Worm (Caenorhabditis elegans) whole organism, young adult: ENCODE measurements around the gene fbxb-72.

Experiments used
- B0035.1 ChIP-seq: sonication (generic microtip); optimal IDR thresholded peaks from 2 replicates; lab custom pipeline; 2016; ENCODE audit warnings: missing genetic modification characterization, mild to moderate bottlenecking, missing compliant biosample characterization, missing genotype, missing genetic modification reagents
- F10E7.11 ChIP-seq: sonication (generic microtip); optimal IDR thresholded peaks from 2 replicates; lab custom pipeline; 2017; ENCODE audit warnings: mild to moderate bottlenecking, missing genetic modification characterization, moderate library complexity, missing compliant biosample characterization
- F49E8.2 ChIP-seq: sonication (generic microtip); optimal IDR thresholded peaks from 3 replicates; lab custom pipeline; 2017; ENCODE audit warnings: missing genetic modification characterization, mild to moderate bottlenecking, missing compliant biosample characterization, antibody characterized with exemption, moderate library complexity; ENCODE audit not compliant: insufficient read depth
- F57A8.1 ChIP-seq: fragments of 200-800 bp; sonication (Bioruptor generic); optimal IDR thresholded peaks from 2 replicates; lab custom pipeline; 2018; ENCODE audit warnings: mild to moderate bottlenecking, missing genetic modification characterization, moderate library complexity, missing compliant biosample characterization
- F57C9.4 ChIP-seq: sonication (generic microtip); optimal IDR thresholded peaks from 2 replicates; lab custom pipeline; 2017; ENCODE audit warnings: mild to moderate bottlenecking, missing genetic modification characterization, missing compliant biosample characterization
- K12H6.12 ChIP-seq: fragments of 200-800 bp; sonication (Bioruptor generic); optimal IDR thresholded peaks from 2 replicates; lab custom pipeline; 2018; ENCODE audit warnings: mild to moderate bottlenecking, missing genetic modification characterization, missing compliant biosample characterization
- T07F8.4 ChIP-seq: sonication (generic microtip); optimal IDR thresholded peaks from 2 replicates; lab custom pipeline; 2016; ENCODE audit warnings: mild to moderate bottlenecking, missing genetic modification characterization, moderate library complexity, missing compliant biosample characterization
- T26A5.8 ChIP-seq: sonication (generic microtip); optimal IDR thresholded peaks from 2 replicates; lab custom pipeline; 2016; ENCODE audit warnings: missing genetic modification characterization, missing compliant biosample characterization
- Y53F4B.3 ChIP-seq: fragments of 200-800 bp; sonication (Bioruptor generic); IDR thresholded peaks from 2 replicates; pipeline ENCODE4 v1.3.6; 2022; ENCODE audit warnings: missing genetic modification reagents, missing genetic modification characterization, missing compliant biosample characterization
- Y95B8A.8 ChIP-seq: fragments of 200-800 bp; sonication (Bioruptor generic); IDR thresholded peaks from 2 replicates; pipeline ENCODE4 v1.3.6; 2022; ENCODE audit warnings: missing genetic modification reagents, missing genetic modification characterization, missing compliant biosample characterization
- ama-1 ChIP-seq, 3 experiments: fragments of 150-350 bp in 1 of 3; sonication (generic microtip) in 2 of 3; optimal IDR thresholded peaks; 2 replicates each; lab custom pipeline; 2014 to 2018; ENCODE audit warnings: missing biosample characterization in 2 of 3, missing genetic modification characterization in 2 of 3, missing genetic modification reagents in 2 of 3
- aptf-2 ChIP-seq: fragments of 200-800 bp; sonication (Bioruptor generic); conservative IDR thresholded peaks from 2 replicates; pipeline ENCODE4 v1.3.6; 2022; ENCODE audit warnings: missing genetic modification reagents, missing genetic modification characterization, missing compliant biosample characterization
- attf-6 ChIP-seq: fragments of 200-800 bp; sonication (Bioruptor generic); IDR thresholded peaks from 2 replicates; pipeline ENCODE4 v1.3.6; 2022; ENCODE audit warnings: missing genetic modification reagents, missing genetic modification characterization, missing compliant biosample characterization
- bed-2 ChIP-seq: fragments of 200-800 bp; sonication (Bioruptor generic); IDR thresholded peaks from 2 replicates; pipeline ENCODE4 v1.3.6; 2022; ENCODE audit warnings: missing genetic modification reagents, missing genetic modification characterization, missing compliant biosample characterization
- ceh-58 ChIP-seq: fragments of 200-800 bp; sonication (Bioruptor generic); IDR thresholded peaks from 2 replicates; pipeline ENCODE4 v1.3.6; 2022; ENCODE audit warnings: missing genetic modification characterization, missing compliant biosample characterization
- ceh-79 ChIP-seq: sonication (generic microtip); optimal IDR thresholded peaks from 2 replicates; lab custom pipeline; 2017; ENCODE audit warnings: mild to moderate bottlenecking, missing genetic modification characterization, missing compliant biosample characterization
- ceh-91 ChIP-seq: fragments of 200-800 bp; sonication (Bioruptor generic); IDR thresholded peaks from 2 replicates; pipeline ENCODE4 v1.3.6; 2022; ENCODE audit warnings: missing genetic modification reagents, missing genetic modification characterization, missing compliant biosample characterization
- dpff-1 ChIP-seq: sonication (generic microtip); optimal IDR thresholded peaks from 2 replicates; lab custom pipeline; 2017; ENCODE audit warnings: mild to moderate bottlenecking, missing genetic modification characterization, missing compliant biosample characterization
- efl-1 ChIP-seq: fragments of 150-350 bp; optimal IDR thresholded peaks from 2 replicates; lab custom pipeline; 2014; ENCODE audit warnings: missing biosample characterization, missing genetic modification reagents, missing genetic modification characterization
- egrh-3 ChIP-seq: fragments of 200-800 bp; sonication (Bioruptor generic); IDR thresholded peaks from 2 replicates; pipeline ENCODE4 v1.3.6; 2022; ENCODE audit warnings: missing genetic modification reagents, missing genetic modification characterization, missing compliant biosample characterization
- ekl-4 ChIP-seq: fragments of 200-800 bp; sonication (Bioruptor generic); IDR thresholded peaks from 2 replicates; pipeline ENCODE4 v1.3.6; 2022; ENCODE audit warnings: missing genetic modification reagents, missing genetic modification characterization, missing compliant biosample characterization
- ets-4 ChIP-seq: fragments of 200-800 bp; sonication (Bioruptor generic); optimal IDR thresholded peaks from 2 replicates; lab custom pipeline; 2018; ENCODE audit warnings: mild to moderate bottlenecking, missing genetic modification characterization, missing compliant biosample characterization
- fkh-3 ChIP-seq: sonication (generic microtip); optimal IDR thresholded peaks from 2 replicates; lab custom pipeline; 2016; ENCODE audit warnings: mild to moderate bottlenecking, missing genetic modification characterization, missing compliant biosample characterization
- hlh-12 ChIP-seq: sonication (generic microtip); optimal IDR thresholded peaks from 2 replicates; lab custom pipeline; 2016; ENCODE audit warnings: missing genetic modification characterization, missing compliant biosample characterization
- hmg-1.2 ChIP-seq: fragments of 200-800 bp; sonication (Bioruptor generic); IDR thresholded peaks from 2 replicates; pipeline ENCODE4 v1.3.6; 2022; ENCODE audit warnings: missing genetic modification reagents, missing genetic modification characterization, missing compliant biosample characterization
- hsf-1 ChIP-seq: fragments of 200-800 bp; sonication (Bioruptor generic); IDR thresholded peaks from 2 replicates; pipeline ENCODE4 v1.3.6; 2022; ENCODE audit warnings: missing genetic modification reagents, missing genetic modification characterization, missing compliant biosample characterization
- let-607 ChIP-seq, 2 experiments: fragments of 200-800 bp in 1 of 2; sonication (Bioruptor generic) in 1 of 2; sonication (generic microtip) in 1 of 2; optimal IDR thresholded peaks; 2 replicates each; lab custom pipeline; 2016 to 2018; ENCODE audit warnings: mild to moderate bottlenecking in 2 of 2, missing compliant biosample characterization in 2 of 2, missing genetic modification characterization in 2 of 2, moderate library complexity in 2 of 2, missing genotype in 1 of 2
- madf-3 ChIP-seq: fragments of 200-800 bp; sonication (Bioruptor generic); IDR thresholded peaks from 2 replicates; pipeline ENCODE4 v1.3.6; 2022; ENCODE audit warnings: missing genetic modification reagents, missing genetic modification characterization, missing compliant biosample characterization
- madf-6 ChIP-seq: fragments of 200-800 bp; sonication (Bioruptor generic); IDR thresholded peaks from 2 replicates; pipeline ENCODE4 v1.3.6; 2022; ENCODE audit warnings: missing genetic modification reagents, missing genetic modification characterization, missing compliant biosample characterization
- madf-8 ChIP-seq: fragments of 200-800 bp; sonication (Bioruptor generic); conservative IDR thresholded peaks from 2 replicates; pipeline ENCODE4 v1.3.6; 2022; ENCODE audit warnings: missing genetic modification reagents, missing genetic modification characterization, missing compliant biosample characterization
- mel-28 ChIP-seq: sonication (generic microtip); optimal IDR thresholded peaks from 2 replicates; lab custom pipeline; 2016; ENCODE audit warnings: borderline replicate concordance, mild to moderate bottlenecking, missing genetic modification characterization, missing compliant biosample characterization
- mes-4 ChIP-seq: sonication (generic microtip); optimal IDR thresholded peaks from 2 replicates; lab custom pipeline; 2016; ENCODE audit warnings: missing genotype, missing genetic modification characterization, missing compliant biosample characterization
- nfya-2 ChIP-seq: fragments of 200-800 bp; sonication (Bioruptor generic); IDR thresholded peaks from 2 replicates; pipeline ENCODE4 v1.3.6; 2022; ENCODE audit warnings: missing genetic modification reagents, missing genetic modification characterization, missing compliant biosample characterization
- pbrm-1 ChIP-seq: fragments of 200-800 bp; sonication (Bioruptor generic); IDR thresholded peaks from 2 replicates; pipeline ENCODE4 v1.3.6; 2022; ENCODE audit warnings: missing genetic modification reagents, missing genetic modification characterization, missing compliant biosample characterization
- sdz-38 ChIP-seq: sonication (generic microtip); optimal IDR thresholded peaks from 2 replicates; lab custom pipeline; 2016; ENCODE audit warnings: missing genotype, missing genetic modification characterization, missing compliant biosample characterization
- snpc-1.1 ChIP-seq: sonication (generic microtip); optimal IDR thresholded peaks from 2 replicates; lab custom pipeline; 2017; ENCODE audit warnings: missing genetic modification characterization, mild to moderate bottlenecking, missing compliant biosample characterization, antibody characterized with exemption, moderate library complexity, missing genotype, missing genetic modification reagents; ENCODE audit not compliant: insufficient read depth
- snpc-3.4 ChIP-seq: sonication (generic microtip); optimal IDR thresholded peaks from 2 replicates; lab custom pipeline; 2017; ENCODE audit warnings: missing genetic modification characterization, mild to moderate bottlenecking, missing compliant biosample characterization, antibody characterized with exemption, moderate library complexity, missing genotype, missing genetic modification reagents
- somi-1 ChIP-seq: fragments of 200-800 bp; sonication (Bioruptor generic); optimal IDR thresholded peaks from 2 replicates; lab custom pipeline; 2018; ENCODE audit warnings: mild to moderate bottlenecking, missing genetic modification characterization, missing compliant biosample characterization
- tbx-9 ChIP-seq: sonication (generic microtip); optimal IDR thresholded peaks from 2 replicates; lab custom pipeline; 2016; ENCODE audit warnings: borderline replicate concordance, missing genetic modification characterization, inconsistent platforms, missing compliant biosample characterization
- tlf-1 ChIP-seq: fragments of 200-800 bp; sonication (Bioruptor generic); optimal IDR thresholded peaks from 2 replicates; lab custom pipeline; 2018; ENCODE audit warnings: mild to moderate bottlenecking, missing genetic modification characterization, missing compliant biosample characterization
- ztf-18 ChIP-seq: sonication (generic microtip); optimal IDR thresholded peaks from 2 replicates; lab custom pipeline; 2016; ENCODE audit warnings: missing genotype, mild to moderate bottlenecking, missing genetic modification characterization, missing compliant biosample characterization
- ztf-26 ChIP-seq: sonication (generic microtip); optimal IDR thresholded peaks from 2 replicates; lab custom pipeline; 2017; ENCODE audit warnings: missing genetic modification characterization, missing compliant biosample characterization
- ztf-3 ChIP-seq: fragments of 200-800 bp; sonication (Bioruptor generic); optimal IDR thresholded peaks from 2 replicates; lab custom pipeline; 2018; ENCODE audit warnings: mild to moderate bottlenecking, missing genetic modification characterization, missing compliant biosample characterization
- ztf-6 ChIP-seq: fragments of 200-800 bp; sonication (Bioruptor generic); IDR thresholded peaks from 2 replicates; pipeline ENCODE4 v1.3.6; 2022; ENCODE audit warnings: missing genetic modification reagents, missing genetic modification characterization, missing compliant biosample characterization

fbxb-72 gene

DNA sequence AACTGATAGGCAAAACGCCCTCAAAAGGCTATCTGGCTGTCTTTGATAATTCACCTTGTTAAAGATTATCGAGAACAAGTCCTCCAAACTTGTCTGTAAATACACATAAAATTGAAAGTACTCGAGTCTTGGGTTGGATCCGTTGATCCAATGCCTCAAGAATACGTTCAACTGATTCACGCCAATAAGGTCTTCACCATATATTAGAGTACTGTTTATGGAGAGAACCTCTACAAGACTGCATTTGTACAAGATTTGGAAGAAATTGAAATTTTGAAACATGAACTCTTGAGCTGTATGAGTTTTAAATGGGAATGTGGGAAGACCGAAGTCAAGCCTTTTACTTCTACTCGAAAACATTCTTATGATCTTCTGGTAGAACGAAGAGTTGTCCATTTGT is 863 bp downstream of the fbxb-72 start:
- TF ChIP-seq ztf-3 (no peak), mel-28 (tag; lab: Kevin White, UChicago) (no peak), aptf-2 (GFP tag; lab: Robert Waterston, UW) (no peak), F10E7.11 (tag; lab: Kevin White, UChicago) (no peak), attf-6 (GFP tag; lab: Robert Waterston, UW) (no peak), ets-4 (GFP tag; lab: Kevin White, UChicago) (no peak), madf-8 (GFP tag; lab: Robert Waterston, UW) (no peak)

DNA sequence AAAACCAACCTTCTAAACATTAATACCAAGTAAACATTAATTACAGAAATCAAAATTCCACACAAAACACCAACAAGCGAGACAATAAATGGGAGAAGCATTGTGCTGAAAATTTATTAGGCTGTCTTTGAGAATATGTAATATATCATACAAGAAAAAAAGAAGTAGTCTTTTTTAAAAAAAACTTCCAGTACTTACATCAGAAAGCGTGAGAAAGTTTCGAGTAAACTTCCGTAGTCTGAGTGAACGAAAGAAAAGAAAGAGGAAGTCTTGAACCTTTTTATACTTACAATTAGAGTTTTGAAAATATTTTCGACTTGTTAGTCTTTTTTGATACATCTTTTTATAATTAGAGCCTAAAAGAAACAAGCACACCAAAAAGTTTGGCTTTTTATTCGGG is 4.0 kb downstream of the fbxb-72 start, which contains the start of gene srbc-40:
TSS of gene srbc-40 (minus strand) at position 101 of the 400 bp plus-strand sequence.
- TF ChIP-seq ztf-18 (tag; lab: Kevin White, UChicago) (no peak), hlh-12 (no peak), K12H6.12 (tag; lab: Kevin White, UChicago) (no peak), let-607 (tag; optimal IDR thresholded peaks at IDR 0.05; lab: Kevin White, UChicago) (no peak), sdz-38 (tag; lab: Kevin White, UChicago) (no peak), ceh-91 (GFP tag; lab: Robert Waterston, UW) (no peak), ceh-79 (tag; lab: Kevin White, UChicago) (no peak), madf-6 (no peak), pbrm-1 (GFP tag; lab: Robert Waterston, UW) (no peak), ceh-58 (no peak), fkh-3 (tag; lab: Kevin White, UChicago) (no peak), ets-4 (GFP tag; lab: Kevin White, UChicago) (no peak), ekl-4 (GFP tag; lab: Robert Waterston, UW) (no peak), snpc-1.1 (tag; lab: Kevin White, UChicago) (no peak), F57A8.1 (no peak), ama-1 (optimal IDR thresholded peaks at IDR 0.05; lab: Kevin White, UChicago) (no peak), ama-1 (GFP tag; optimal IDR thresholded peaks at IDR 0.05; lab: Kevin White, UChicago) (no peak)

DNA sequence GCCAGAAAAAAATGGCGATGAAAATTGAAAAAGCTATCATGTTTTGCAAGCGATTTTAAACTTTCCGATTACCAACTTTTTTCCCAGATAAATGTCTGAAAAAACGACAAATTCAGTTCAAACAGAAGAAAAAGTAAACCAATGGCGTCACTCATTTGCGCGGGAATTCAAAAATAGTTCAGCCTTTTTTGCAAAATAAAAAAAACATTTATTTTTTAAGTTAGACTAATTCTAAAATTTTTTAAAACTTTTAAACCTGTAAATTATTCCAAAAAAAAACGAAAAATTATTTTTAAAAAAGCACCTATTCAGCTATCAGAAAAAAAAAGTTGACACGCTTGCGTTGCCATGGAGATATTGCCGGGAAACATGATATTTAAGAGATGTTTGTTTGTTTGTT is 10.9 kb downstream of the fbxb-72 start, which contains the start of gene cyp-33C11:
TSS of gene cyp-33C11 (minus strand) at position 101 of the 400 bp plus-strand sequence.
- TF ChIP-seq madf-8 (GFP tag; lab: Robert Waterston, UW) (no peak), aptf-2 (GFP tag; lab: Robert Waterston, UW) (no peak), madf-6 (no peak), bed-2 (GFP tag; lab: Robert Waterston, UW) (no peak), nfya-2 (GFP tag; lab: Robert Waterston, UW) (no peak), madf-3 (GFP tag; lab: Robert Waterston, UW) (no peak), B0035.1 (tag; lab: Kevin White, UChicago) (no peak), sdz-38 (tag; lab: Kevin White, UChicago) (no peak), somi-1 (GFP tag; lab: Kevin White, UChicago) (no peak), hmg-1.2 (GFP tag; lab: Robert Waterston, UW) (no peak), F57A8.1 (no peak), tbx-9 (no peak), K12H6.12 (tag; lab: Kevin White, UChicago) (no peak), tlf-1 (GFP tag; lab: Kevin White, UChicago) (no peak), efl-1 (GFP tag; lab: Kevin White, UChicago) (no peak), ztf-6 (GFP tag; lab: Robert Waterston, UW) (no peak)
- TF ChIP-seq, all 124 proteins: peak for 0

DNA sequence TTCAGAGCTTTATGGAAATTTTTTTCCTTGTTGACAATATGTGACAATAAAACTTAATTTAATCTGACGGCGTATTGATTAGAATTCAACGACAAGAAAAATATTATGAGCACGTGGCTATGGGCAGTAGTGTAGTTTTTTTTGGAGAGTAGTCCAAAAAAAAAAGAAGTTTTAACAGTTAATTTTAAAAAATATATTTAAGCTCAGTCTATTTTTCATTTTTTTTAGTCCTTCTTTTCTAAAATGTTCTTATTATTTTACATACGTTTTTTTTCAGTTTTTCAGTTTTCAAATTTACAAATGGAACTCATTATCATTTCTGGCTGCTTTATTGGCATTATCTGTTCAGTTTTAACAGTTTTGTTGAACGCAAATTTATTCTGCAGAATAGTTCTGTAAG is 14.9 kb downstream of the fbxb-72 start, which contains the start of gene srbc-39:
TSS of gene srbc-39 (plus strand) at position 301 of the 400 bp plus-strand sequence.
- no peak for TF ChIP-seq mes-4 (tag; lab: Kevin White, UChicago)
- no peak for TF ChIP-seq F49E8.2
- no peak for TF ChIP-seq hsf-1
- TF ChIP-seq Y95B8A.8 (GFP tag; lab: Robert Waterston, UW): no peak
- no peak for TF ChIP-seq snpc-3.4 (tag; lab: Kevin White, UChicago)
- TF ChIP-seq snpc-1.1 (tag; lab: Kevin White, UChicago): no peak
- no peak for TF ChIP-seq F57C9.4 (tag; lab: Kevin White, UChicago)
- no peak for TF ChIP-seq T07F8.4
- TF ChIP-seq T26A5.8 (tag; lab: Kevin White, UChicago): no peak
- TF ChIP-seq dpff-1: no peak
- TF ChIP-seq egrh-3 (GFP tag; lab: Robert Waterston, UW): no peak
- no peak for TF ChIP-seq ama-1 (optimal IDR thresholded peaks at IDR 0.05; lab: Kevin White, UChicago)
- no peak for TF ChIP-seq ama-1 (GFP tag; optimal IDR thresholded peaks at IDR 0.05; lab: Kevin White, UChicago)
- no peak for TF ChIP-seq ztf-26 (tag; lab: Kevin White, UChicago)
- TF ChIP-seq Y53F4B.3 (GFP tag; lab: Robert Waterston, UW): no peak
